Worm (Caenorhabditis elegans) whole organism, mixed stage, embryonic: Measurements from ENCODE around the gene F53G2.2.

Experiments
- bed-3 ChIP-seq: fragments of 200-800 bp; sonication (Bioruptor generic); optimal IDR thresholded peaks from 3 replicates; lab custom pipeline; 2018; ENCODE audit warnings: mild to moderate bottlenecking, missing genetic modification characterization, moderate library complexity, missing compliant biosample characterization
- lin-32 ChIP-seq: fragments of 200-800 bp; sonication (Bioruptor generic); optimal IDR thresholded peaks from 2 replicates; lab custom pipeline; 2018; ENCODE audit warnings: mild to moderate bottlenecking, missing genetic modification characterization, missing compliant biosample characterization
- nhr-28 ChIP-seq: fragments of 150-350 bp; optimal IDR thresholded peaks from 2 replicates; lab custom pipeline; 2014; ENCODE audit warnings: missing biosample characterization, missing genetic modification characterization
- nhr-76 ChIP-seq: sonication (generic microtip); optimal IDR thresholded peaks from 2 replicates; lab custom pipeline; 2017; ENCODE audit warnings: missing biosample characterization, missing genetic modification characterization

ce11 chrII:2480099-2480498 is 1.6 kb upstream of the F53G2.2 start, which contains the start of gene F53G2.3:
- TF ChIP-seq nhr-76 (tag; lab: Kevin White, UChicago): no peak
- TF ChIP-seq lin-32: no peak
- TF ChIP-seq bed-3 (GFP tag; lab: Kevin White, UChicago): no peak
- no peak for TF ChIP-seq nhr-28 (tag; lab: Kevin White, UChicago)
